Worm (Caenorhabditis elegans): Measurements from ENCODE around the gene olrn-1.

- no peak for TF ChIP-seq nhr-77 (tag; optimal IDR thresholded peaks at IDR 0.05)
- no peak for TF ChIP-seq ama-1 (optimal IDR thresholded peaks at IDR 0.05)
- no peak for TF ChIP-seq ztf-11 (tag; optimal IDR thresholded peaks at IDR 0.05)
- no peak for TF ChIP-seq R02D3.7 (tag; optimal IDR thresholded peaks at IDR 0.05)
- no peak for TF ChIP-seq skn-1 (tag; optimal IDR thresholded peaks at IDR 0.05)
- TF ChIP-seq unc-39 (tag; optimal IDR thresholded peaks at IDR 0.05) = no peak
- no peak for TF ChIP-seq aly-2 (tag; optimal IDR thresholded peaks at IDR 0.05)
- no peak for TF ChIP-seq snpc-4 (tag; optimal IDR thresholded peaks at IDR 0.05)
- no peak for TF ChIP-seq sem-4 (tag; optimal IDR thresholded peaks at IDR 0.05)
- no peak for TF ChIP-seq nhr-11 (tag; optimal IDR thresholded peaks at IDR 0.05)
- no peak for TF ChIP-seq crh-2 (tag; optimal IDR thresholded peaks at IDR 0.05)
Measured at ce11 chrX:15504795-15505194, 32.7 kb upstream of the olrn-1 start, which contains the start of gene tbh-1.
